Worm (Caenorhabditis elegans): ENCODE results near the gene tub-1.
A peak's percentile ranks its signal among the peaks of the same experiment; 100 is the strongest.

tub-1 gene

DNA sequence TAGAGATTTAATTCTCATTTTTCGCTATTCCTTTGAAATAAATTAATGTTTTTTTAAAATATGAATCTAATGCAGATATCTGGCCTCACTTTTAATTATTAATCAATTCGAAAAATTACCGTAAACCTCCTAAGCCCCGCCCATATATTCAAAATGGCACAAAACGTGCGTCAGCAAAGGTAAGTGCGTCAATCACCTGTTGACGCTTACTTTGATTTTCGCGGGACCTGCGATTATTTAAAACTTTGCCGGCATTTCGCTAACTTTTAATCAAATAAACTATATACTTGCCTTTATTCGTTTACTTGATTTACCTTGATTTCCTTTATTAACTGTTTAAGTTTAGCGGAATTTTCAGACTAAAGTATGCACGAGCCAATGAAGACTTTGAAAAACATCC lies 1.2 kb upstream of the tub-1 start, which contains the start of gene pch-2:
Gene pch-2 (plus strand): TSS at position 359 of the 400 bp plus-strand sequence.
- TF ChIP-seq mls-2 (tag; optimal IDR thresholded peaks at IDR 0.05) (no peak), blmp-1 (tag; optimal IDR thresholded peaks at IDR 0.05) (no peak), nhr-237 (tag; optimal IDR thresholded peaks at IDR 0.05) (peak; percentile 9), ces-1 (GFP tag; optimal IDR thresholded peaks at IDR 0.05) (peak; percentile 1), unc-62 (GFP tag; optimal IDR thresholded peaks at IDR 0.05) (no peak), lin-13 (tag; optimal IDR thresholded peaks at IDR 0.05) (peak; percentile 28), lsy-2 (tag; optimal IDR thresholded peaks at IDR 0.05) (peak; percentile 87), elt-3 (tag; optimal IDR thresholded peaks at IDR 0.05) (no peak), mep-1 (tag; optimal IDR thresholded peaks at IDR 0.05) (peak; percentile 35)

ce11 chrII:8152711-8153325 lies 3.9 kb downstream of the tub-1 start:
- TF ChIP-seq ces-1 (GFP tag; optimal IDR thresholded peaks at IDR 0.05) (peak; percentile 88), nhr-12 (tag; optimal IDR thresholded peaks at IDR 0.05) (no peak)

ce11 chrII:8149930-8150329 lies 6.8 kb downstream of the tub-1 start, which contains the start of gene F10B5.3:
Gene F10B5.3 (minus strand): TSS chrII:8150030.
- TF ChIP-seq cnd-1 (tag; optimal IDR thresholded peaks at IDR 0.05) (no peak), blmp-1 (tag; optimal IDR thresholded peaks at IDR 0.05) (no peak), elt-1 (tag; optimal IDR thresholded peaks at IDR 0.05; ENCODE audit: borderline replicate concordance, insufficient read depth) (no peak), nhr-12 (tag; optimal IDR thresholded peaks at IDR 0.05) (no peak), ham-2 (GFP tag; optimal IDR thresholded peaks at IDR 0.05) (no peak), sem-2 (GFP tag; optimal IDR thresholded peaks at IDR 0.05) (no peak), unc-62 (GFP tag; optimal IDR thresholded peaks at IDR 0.05) (no peak), ceh-83 (GFP tag; optimal IDR thresholded peaks at IDR 0.05) (no peak), snpc-4 (tag; optimal IDR thresholded peaks at IDR 0.05) (no peak), pha-4 (tag; optimal IDR thresholded peaks at IDR 0.05) (no peak), unc-120 (tag; optimal IDR thresholded peaks at IDR 0.05; ENCODE audit: poor library complexity, severe bottlenecking) (no peak)

DNA sequence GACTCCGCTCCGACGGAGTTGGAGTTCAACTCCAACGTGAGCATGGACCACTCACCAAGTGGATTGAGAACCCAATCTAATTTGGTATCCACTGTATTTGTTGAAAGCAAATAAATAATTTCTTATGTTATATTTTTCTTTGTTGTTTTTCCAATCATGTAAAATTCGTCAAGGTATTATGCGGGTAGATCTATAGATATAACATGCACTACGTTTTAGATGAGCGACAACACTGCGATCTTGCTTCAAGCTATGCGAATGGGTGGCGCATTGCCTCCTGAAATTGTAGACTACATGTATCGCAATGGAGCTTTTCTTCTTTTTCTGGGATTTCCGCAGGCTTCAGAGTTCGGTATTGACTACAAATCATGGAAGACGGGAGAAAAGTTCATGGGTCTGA lies 12.2 kb downstream of the tub-1 start, which contains the start of gene F10B5.2:
Gene F10B5.2 (plus strand): TSS at position 220 of the 400 bp plus-strand sequence.
- TF ChIP-seq sem-2 (GFP tag; optimal IDR thresholded peaks at IDR 0.05) (no peak), lin-32 (GFP tag; optimal IDR thresholded peaks at IDR 0.05) (no peak), ceh-83 (GFP tag; optimal IDR thresholded peaks at IDR 0.05) (no peak), lsy-2 (tag; optimal IDR thresholded peaks at IDR 0.05) (no peak), nhr-12 (tag; optimal IDR thresholded peaks at IDR 0.05) (no peak), elt-1 (tag; optimal IDR thresholded peaks at IDR 0.05; ENCODE audit: borderline replicate concordance, insufficient read depth) (no peak), unc-120 (tag; optimal IDR thresholded peaks at IDR 0.05; ENCODE audit: poor library complexity, severe bottlenecking) (no peak), cnd-1 (tag; optimal IDR thresholded peaks at IDR 0.05) (no peak), flh-1 (GFP tag; optimal IDR thresholded peaks at IDR 0.05) (no peak), ztf-11 (tag; optimal IDR thresholded peaks at IDR 0.05) (no peak), tbx-8 (GFP tag; optimal IDR thresholded peaks at IDR 0.05) (no peak), M03D4.4 (tag; optimal IDR thresholded peaks at IDR 0.05) (no peak), pha-4 (tag; optimal IDR thresholded peaks at IDR 0.05) (no peak), hlh-1 (tag; optimal IDR thresholded peaks at IDR 0.05) (no peak)

ce11 chrII:8143278-8143931 lies 13.3 kb downstream of the tub-1 start, which contains the start of the genes ints-11 and rpl-10:
Gene ints-11 (minus strand): TSS chrII:8143478.
Gene rpl-10 (plus strand): TSS chrII:8143881.
- no peak for TF ChIP-seq unc-120 (tag; optimal IDR thresholded peaks at IDR 0.05; ENCODE audit: poor library complexity, severe bottlenecking)
- TF ChIP-seq zip-8 (tag; optimal IDR thresholded peaks at IDR 0.05) = no peak
- TF ChIP-seq ceh-43 (GFP tag; optimal IDR thresholded peaks at IDR 0.05) = no peak
- TF ChIP-seq flh-1 (GFP tag; optimal IDR thresholded peaks at IDR 0.05) = no peak
- TF ChIP-seq lin-32 (GFP tag; optimal IDR thresholded peaks at IDR 0.05) = no peak
- TF ChIP-seq hlh-1 (tag; optimal IDR thresholded peaks at IDR 0.05) = peak; percentile 40
- peak; percentile 94 for TF ChIP-seq lsy-2 (tag; optimal IDR thresholded peaks at IDR 0.05)
- TF ChIP-seq ces-1 (GFP tag; optimal IDR thresholded peaks at IDR 0.05) = no peak
- TF ChIP-seq unc-39 (tag; optimal IDR thresholded peaks at IDR 0.05) = no peak
- TF ChIP-seq nhr-12 (tag; optimal IDR thresholded peaks at IDR 0.05) = no peak
- no peak for TF ChIP-seq M03D4.4 (tag; optimal IDR thresholded peaks at IDR 0.05)
- no peak for TF ChIP-seq nhr-76 (tag; optimal IDR thresholded peaks at IDR 0.05)
- TF ChIP-seq ham-2 (GFP tag; optimal IDR thresholded peaks at IDR 0.05) = no peak
- TF ChIP-seq sptf-1 (tag; optimal IDR thresholded peaks at IDR 0.05) = no peak
- TF ChIP-seq tbx-8 (GFP tag; optimal IDR thresholded peaks at IDR 0.05) = no peak
- TF ChIP-seq pha-4 (tag; optimal IDR thresholded peaks at IDR 0.05) = no peak
- TF ChIP-seq ceh-83 (GFP tag; optimal IDR thresholded peaks at IDR 0.05) = no peak
- no peak for TF ChIP-seq mab-5 (tag; optimal IDR thresholded peaks at IDR 0.05)
- TF ChIP-seq cnd-1 (tag; optimal IDR thresholded peaks at IDR 0.05) = no peak
- no peak for TF ChIP-seq sem-2 (GFP tag; optimal IDR thresholded peaks at IDR 0.05)
- TF ChIP-seq drap-1 (GFP tag; optimal IDR thresholded peaks at IDR 0.05) = no peak
- peak; percentile 57 for TF ChIP-seq nhr-237 (tag; optimal IDR thresholded peaks at IDR 0.05)
- TF ChIP-seq mep-1 (tag; optimal IDR thresholded peaks at IDR 0.05) = no peak
